Worm (Caenorhabditis elegans) whole organism, L4 larva: ENCODE results near the gene C50B8.4.

Experiments used
- D1046.2 ChIP-seq: fragments of 200-800 bp; sonication (Bioruptor generic); IDR thresholded peaks from 2 replicates; pipeline ENCODE4 v1.3.6; 2022; ENCODE audit warnings: missing genetic modification characterization, missing compliant biosample characterization
- F37D6.2 ChIP-seq: sonication (generic microtip); optimal IDR thresholded peaks from 2 replicates; lab custom pipeline; 2016; ENCODE audit warnings: mild to moderate bottlenecking, missing genetic modification characterization, missing compliant biosample characterization
- T20F7.1 ChIP-seq: fragments of 200-800 bp; sonication (Bioruptor generic); optimal IDR thresholded peaks from 2 replicates; lab custom pipeline; 2018; ENCODE audit warnings: mild to moderate bottlenecking, missing genetic modification characterization, missing compliant biosample characterization
- Y105C5A.15 ChIP-seq: fragments of 200-800 bp; sonication (Bioruptor generic); IDR thresholded peaks from 2 replicates; pipeline ENCODE4 v1.3.6; 2022; ENCODE audit warnings: missing genetic modification characterization, missing compliant biosample characterization
- Y48G9A.11 ChIP-seq: fragments of 200-800 bp; sonication (Bioruptor generic); IDR thresholded peaks from 2 replicates; pipeline ENCODE4 v1.3.6; 2022; ENCODE audit warnings: missing genetic modification reagents, missing genetic modification characterization, missing compliant biosample characterization
- ZK337.2 ChIP-seq: fragments of 200-800 bp; sonication (Bioruptor generic); IDR thresholded peaks from 2 replicates; pipeline ENCODE4 v1.3.6; 2022; ENCODE audit warnings: missing genetic modification reagents, missing genetic modification characterization, missing compliant biosample characterization
- aha-1 ChIP-seq: fragments of 150-350 bp; peaks from one replicate; lab custom pipeline; 2014; ENCODE audit warnings: missing biosample characterization, missing genetic modification characterization
- aly-2 ChIP-seq: sonication (generic microtip); optimal IDR thresholded peaks from 2 replicates; lab custom pipeline; 2018; ENCODE audit warnings: missing biosample characterization, missing genetic modification characterization
- arid-1 ChIP-seq: fragments of 200-800 bp; sonication (Bioruptor generic); conservative IDR thresholded peaks from 2 replicates; pipeline ENCODE4 v1.3.6; 2022; ENCODE audit warnings: missing genetic modification reagents, missing genetic modification characterization, missing compliant biosample characterization
- attf-4 ChIP-seq: sonication (generic microtip); optimal IDR thresholded peaks from 3 replicates; lab custom pipeline; 2017; ENCODE audit warnings: missing biosample characterization, missing genetic modification characterization
- ceh-20 ChIP-seq: fragments of 200-800 bp; sonication (Bioruptor generic); IDR thresholded peaks from 2 replicates; pipeline ENCODE4 v1.3.6; 2022; ENCODE audit warnings: missing genetic modification reagents, missing genetic modification characterization, missing compliant biosample characterization
- ceh-28 ChIP-seq: fragments of 150-350 bp; optimal IDR thresholded peaks from 2 replicates; lab custom pipeline; 2014; ENCODE audit warnings: missing biosample characterization, missing genetic modification reagents, missing genetic modification characterization
- ceh-32 ChIP-seq: sonication (generic microtip); optimal IDR thresholded peaks from 2 replicates; lab custom pipeline; 2016; ENCODE audit warnings: mild to moderate bottlenecking, missing genetic modification characterization, missing compliant biosample characterization; ENCODE audit not compliant: poor library complexity
- ceh-82 ChIP-seq: sonication (generic microtip); optimal IDR thresholded peaks from 2 replicates; lab custom pipeline; 2017; ENCODE audit warnings: missing biosample characterization, missing genetic modification characterization
- daf-16 ChIP-seq, 3 experiments: sonication (generic microtip); optimal IDR thresholded peaks; 2 replicates each; lab custom pipeline; 2016 to 2017; ENCODE audit warnings: missing genetic modification characterization in 3 of 3, missing genetic modification reagents in 3 of 3, mild to moderate bottlenecking in 2 of 3, missing compliant biosample characterization in 2 of 3, missing biosample characterization in 1 of 3, moderate library complexity in 1 of 3
- daf-19 ChIP-seq: fragments of 200-800 bp; sonication (Bioruptor generic); conservative IDR thresholded peaks from 2 replicates; pipeline ENCODE4 v1.3.6; 2022; ENCODE audit warnings: missing genetic modification characterization, missing compliant biosample characterization
- dmd-6 ChIP-seq: fragments of 200-800 bp; sonication (Bioruptor generic); IDR thresholded peaks from 2 replicates; pipeline ENCODE4 v1.3.6; 2022; ENCODE audit warnings: missing genetic modification reagents, missing genetic modification characterization, missing compliant biosample characterization
- dmd-9 ChIP-seq: fragments of 200-800 bp; sonication (Bioruptor generic); IDR thresholded peaks from 2 replicates; pipeline ENCODE4 v1.3.6; 2022; ENCODE audit warnings: missing genetic modification reagents, missing genetic modification characterization, missing compliant biosample characterization
- duxl-1 ChIP-seq: sonication (generic microtip); optimal IDR thresholded peaks from 2 replicates; lab custom pipeline; 2016; ENCODE audit warnings: mild to moderate bottlenecking, missing genetic modification characterization, moderate library complexity, missing compliant biosample characterization; ENCODE audit not compliant: poor library complexity
- dve-1 ChIP-seq: sonication (generic microtip); optimal IDR thresholded peaks from 2 replicates; lab custom pipeline; 2017; ENCODE audit warnings: antibody characterized with exemption, mild to moderate bottlenecking, missing genetic modification characterization, missing compliant biosample characterization; ENCODE audit not compliant: insufficient read depth
- egl-27 ChIP-seq: sonication (generic microtip); optimal IDR thresholded peaks from 3 replicates; lab custom pipeline; 2017; ENCODE audit warnings: missing biosample characterization, missing genetic modification reagents, missing genetic modification characterization
- hlh-11 ChIP-seq: fragments of 200-800 bp; sonication (Bioruptor generic); optimal IDR thresholded peaks from 2 replicates; lab custom pipeline; 2018; ENCODE audit warnings: mild to moderate bottlenecking, missing genetic modification characterization, missing compliant biosample characterization
- hlh-30 ChIP-seq: sonication (generic microtip); optimal IDR thresholded peaks from 2 replicates; lab custom pipeline; 2017; ENCODE audit warnings: antibody characterized with exemption, mild to moderate bottlenecking, missing genetic modification characterization, missing compliant biosample characterization; ENCODE audit not compliant: insufficient read depth
- lin-38 ChIP-seq: fragments of 200-800 bp; sonication (Bioruptor generic); IDR thresholded peaks from 2 replicates; pipeline ENCODE4 v1.3.6; 2022; ENCODE audit warnings: missing genetic modification reagents, missing genetic modification characterization, missing compliant biosample characterization
- lsy-2 ChIP-seq, 2 experiments: fragments of 150-350 bp in 1 of 2; sonication (generic microtip) in 1 of 2; optimal IDR thresholded peaks; 2 replicates each; lab custom pipeline; 2014 to 2017; ENCODE audit warnings: missing biosample characterization in 2 of 2, missing genetic modification characterization in 2 of 2
- madf-9 ChIP-seq: fragments of 200-800 bp; sonication (Bioruptor generic); conservative IDR thresholded peaks from 2 replicates; pipeline ENCODE4 v1.3.6; 2022; ENCODE audit warnings: missing genetic modification reagents, missing genetic modification characterization, missing compliant biosample characterization
- mdt-29 ChIP-seq: fragments of 200-800 bp; sonication (Bioruptor generic); IDR thresholded peaks from 2 replicates; pipeline ENCODE4 v1.3.6; 2022; ENCODE audit warnings: missing genetic modification reagents, missing genetic modification characterization, missing compliant biosample characterization
- mep-1 ChIP-seq: fragments of 150-350 bp; sonication (generic microtip); optimal IDR thresholded peaks from 3 replicates; lab custom pipeline; 2014; ENCODE audit warnings: missing biosample characterization, missing genetic modification characterization
- mxl-3 ChIP-seq: fragments of 200-800 bp; sonication (Bioruptor generic); optimal IDR thresholded peaks from 2 replicates; lab custom pipeline; 2018; ENCODE audit warnings: mild to moderate bottlenecking, missing genetic modification characterization, missing compliant biosample characterization
- nhr-28 ChIP-seq: fragments of 150-350 bp; optimal IDR thresholded peaks from 2 replicates; lab custom pipeline; 2014; ENCODE audit warnings: missing biosample characterization, missing genetic modification characterization
- nhr-6 ChIP-seq: fragments of 150-350 bp; optimal IDR thresholded peaks from 2 replicates; lab custom pipeline; 2014; ENCODE audit warnings: missing biosample characterization, missing genetic modification characterization
- nhr-77 ChIP-seq: fragments of 150-350 bp; optimal IDR thresholded peaks from 2 replicates; lab custom pipeline; 2014; ENCODE audit warnings: missing biosample characterization, missing genetic modification characterization
- pha-4 ChIP-seq, 2 experiments: fragments of 150-350 bp in 1 of 2; fragments of 200-800 bp in 1 of 2; sonication (Bioruptor generic) in 1 of 2; IDR thresholded peaks in 1 of 2; optimal IDR thresholded peaks in 1 of 2; 2 replicates each; pipeline versions ENCODE4 v1.3.6 to Lab custom; 2014 to 2022; ENCODE audit warnings: missing genetic modification characterization in 2 of 2, missing genetic modification reagents in 2 of 2, missing biosample characterization in 1 of 2, missing compliant biosample characterization in 1 of 2
- pqm-1 ChIP-seq: sonication (generic microtip); optimal IDR thresholded peaks from 2 replicates; lab custom pipeline; 2017; ENCODE audit warnings: missing biosample characterization, missing genetic modification characterization
- rbr-2 ChIP-seq: sonication (generic microtip); optimal IDR thresholded peaks from 2 replicates; lab custom pipeline; 2016; ENCODE audit warnings: missing genotype, missing genetic modification characterization, missing compliant biosample characterization
- sdz-12 ChIP-seq: fragments of 200-800 bp; sonication (Bioruptor generic); optimal IDR thresholded peaks from 2 replicates; lab custom pipeline; 2018; ENCODE audit warnings: mild to moderate bottlenecking, missing genetic modification characterization, missing compliant biosample characterization
- skn-1 ChIP-seq: fragments of 150-350 bp; optimal IDR thresholded peaks from 2 replicates; lab custom pipeline; 2014; ENCODE audit warnings: missing biosample characterization, missing genetic modification characterization
- snpc-1.2 ChIP-seq: fragments of 200-800 bp; sonication (Bioruptor generic); IDR thresholded peaks from 2 replicates; pipeline ENCODE4 v1.3.6; 2022; ENCODE audit warnings: missing genetic modification reagents, missing genetic modification characterization, missing compliant biosample characterization
- tra-1 ChIP-seq: fragments of 200-800 bp; sonication (Bioruptor generic); IDR thresholded peaks from 2 replicates; pipeline ENCODE4 v1.3.6; 2022; ENCODE audit warnings: missing genetic modification reagents, missing genetic modification characterization, missing compliant biosample characterization
- unc-130 ChIP-seq: sonication (generic microtip); optimal IDR thresholded peaks from 2 replicates; lab custom pipeline; 2016; ENCODE audit warnings: missing genetic modification reagents, missing genetic modification characterization, missing compliant biosample characterization
- vab-7 ChIP-seq: fragments of 200-800 bp; sonication (Bioruptor generic); IDR thresholded peaks from 2 replicates; pipeline ENCODE4 v1.3.6; 2022; ENCODE audit warnings: missing genetic modification reagents, missing genetic modification characterization, missing compliant biosample characterization
- zag-1 ChIP-seq: fragments of 150-350 bp; optimal IDR thresholded peaks from 2 replicates; lab custom pipeline; 2014; ENCODE audit warnings: missing biosample characterization, missing genetic modification characterization
- ztf-11 ChIP-seq: fragments of 150-350 bp; optimal IDR thresholded peaks from 2 replicates; lab custom pipeline; 2014; ENCODE audit warnings: missing biosample characterization, missing genetic modification characterization

Gene C50B8.4

DNA sequence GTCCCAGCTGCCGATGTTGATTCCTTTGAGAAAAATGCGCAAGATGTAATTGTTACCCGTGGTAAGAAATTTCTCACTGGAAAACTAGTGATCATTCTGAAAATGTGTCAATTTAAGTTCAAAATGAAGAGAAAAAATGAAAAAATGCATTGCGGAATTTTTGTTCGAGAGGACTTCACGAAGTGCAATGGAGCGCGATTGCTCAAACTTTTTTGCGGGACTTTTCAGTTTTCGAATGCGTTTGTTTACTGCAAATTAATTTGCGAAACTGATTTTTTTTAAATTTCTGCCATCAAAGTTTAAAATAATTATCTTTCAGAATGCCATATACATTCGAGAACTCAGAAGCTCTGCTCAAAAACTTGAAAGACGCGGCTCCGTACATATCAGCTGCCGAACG, 3.3 kb upstream of the C50B8.4 start, which contains the start of the genes nuaf-1 and bir-2 (continued):
- peak; percentile 95 for TF ChIP-seq lin-38 (GFP tag; lab: Robert Waterston, UW)
- TF ChIP-seq vab-7 (GFP tag; lab: Robert Waterston, UW), result no peak
- TF ChIP-seq aha-1 (tag; lab: Kevin White, UChicago), result peak; percentile 86
- no peak for TF ChIP-seq duxl-1 (tag; lab: Kevin White, UChicago)
- no peak for TF ChIP-seq pha-4 (GFP tag; IDR thresholded peaks at IDR 0.05; lab: Robert Waterston, UW)
- TF ChIP-seq pha-4 (tag; optimal IDR thresholded peaks at IDR 0.05; lab: Kevin White, UChicago), result no peak
- TF ChIP-seq snpc-1.2, result 0 out of 2 replicates have a peak, but pooled peaks have one; percentile 37
- TF ChIP-seq mep-1 (tag; lab: Kevin White, UChicago), result peak; percentile 53
- TF ChIP-seq attf-4 (tag; lab: Kevin White, UChicago), result no peak
- TF ChIP-seq aly-2, result no peak
- no peak for TF ChIP-seq daf-16 (GFP tag; optimal IDR thresholded peaks at IDR 0.05; lab: Kevin White, UChicago)
- peak; percentile 12 for TF ChIP-seq daf-16 (tag; optimal IDR thresholded peaks at IDR 0.05; lab: Kevin White, UChicago)
- no peak for TF ChIP-seq Y105C5A.15 (GFP tag; lab: Robert Waterston, UW)
- peak; percentile 52 for TF ChIP-seq dve-1 (tag; lab: Kevin White, UChicago)

DNA sequence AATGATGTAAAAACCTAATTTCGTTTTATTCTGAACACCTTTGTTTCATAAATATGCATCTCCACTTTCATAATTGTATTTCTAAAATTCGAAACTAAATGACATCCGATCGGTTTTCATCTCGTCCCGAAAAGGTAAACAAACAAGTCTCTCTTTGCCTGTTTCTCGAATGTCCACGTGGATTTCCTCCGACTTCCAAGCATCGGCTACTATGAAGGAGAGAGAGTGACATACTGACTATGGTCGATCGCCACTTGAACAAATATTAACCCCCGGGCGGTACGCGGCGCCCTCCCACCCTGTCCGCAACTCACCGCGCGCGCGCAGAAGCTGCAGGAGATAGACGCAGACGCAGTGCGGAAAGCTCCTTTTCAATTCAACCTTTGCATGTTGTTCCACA, 4.1 kb downstream of the C50B8.4 start:
- TF ChIP-seq madf-9 (GFP tag; lab: Robert Waterston, UW) (0 out of 2 replicates have a peak, but pooled peaks have one; percentile 28), nhr-6 (tag; lab: Kevin White, UChicago) (peak; percentile 10), ceh-28 (no peak)
- TF ChIP-seq, all 104 proteins: peak for 2

DNA sequence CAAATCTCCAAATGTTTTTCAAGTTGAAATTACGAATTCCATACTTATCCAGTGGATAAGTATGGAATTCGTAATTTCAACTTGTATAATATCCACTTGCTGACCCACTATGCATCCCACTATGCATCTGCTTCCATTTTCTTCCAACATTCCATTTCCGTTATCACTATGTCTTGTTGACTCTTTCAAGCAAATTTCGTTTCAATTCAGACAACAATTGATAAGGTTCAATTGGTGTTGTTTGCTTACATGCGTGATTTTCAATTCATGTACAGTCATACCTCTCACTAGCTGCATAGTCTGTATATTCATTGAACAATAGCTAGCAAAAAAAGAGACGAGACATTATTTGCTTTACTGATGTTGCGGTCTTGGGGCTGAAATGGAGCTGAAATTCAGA, 5.0 kb downstream of the C50B8.4 start:
- TF ChIP-seq nhr-28 (tag; lab: Kevin White, UChicago) (peak; percentile 52), aha-1 (tag; lab: Kevin White, UChicago) (peak; percentile 0), dve-1 (tag; lab: Kevin White, UChicago) (peak; percentile 40), Y48G9A.11 (no peak), egl-27 (tag; lab: Kevin White, UChicago) (no peak), daf-16 (GFP tag; optimal IDR thresholded peaks at IDR 0.05; lab: Kevin White, UChicago) (no peak), daf-16 (tag; optimal IDR thresholded peaks at IDR 0.05; lab: Kevin White, UChicago) (peak; percentile 93), ztf-11 (tag; lab: Kevin White, UChicago) (no peak), tra-1 (GFP tag; lab: Robert Waterston, UW) (no peak), dmd-9 (GFP tag; lab: Robert Waterston, UW) (no peak), madf-9 (GFP tag; lab: Robert Waterston, UW) (no peak), lsy-2 (tag; optimal IDR thresholded peaks at IDR 0.05; lab: Kevin White, UChicago) (no peak), nhr-6 (tag; lab: Kevin White, UChicago) (peak; percentile 36), arid-1 (GFP tag; lab: Robert Waterston, UW) (no peak), unc-130 (GFP tag; lab: Kevin White, UChicago) (no peak), hlh-30 (tag; lab: Kevin White, UChicago) (peak; percentile 31), ceh-32 (tag; lab: Kevin White, UChicago) (no peak), pqm-1 (tag; lab: Kevin White, UChicago) (peak; percentile 66), hlh-11 (tag; lab: Kevin White, UChicago) (peak; percentile 34), sdz-12 (no peak), dmd-6 (GFP tag; lab: Robert Waterston, UW) (0 out of 2 replicates have a peak, but pooled peaks have one; percentile 24)
- TF ChIP-seq, all 104 proteins: peak for 9

DNA sequence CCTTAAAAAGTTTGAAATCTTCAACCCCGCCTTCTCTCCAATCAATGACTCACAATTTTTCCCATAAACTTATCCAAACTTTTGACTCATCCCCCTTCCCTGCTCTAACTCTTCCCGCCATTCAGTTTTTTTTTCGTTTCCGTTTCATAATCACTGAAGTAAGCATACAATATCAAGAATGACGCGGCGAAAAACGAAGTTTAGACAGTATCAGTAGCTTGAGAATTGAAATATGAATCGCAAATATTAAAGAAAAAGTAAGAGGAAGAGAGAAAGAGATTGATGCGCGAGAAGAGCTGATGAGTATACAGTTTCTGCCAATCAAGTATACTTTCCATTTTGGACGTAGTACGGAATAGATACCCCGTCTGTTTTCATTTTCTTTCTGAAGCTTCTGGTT, 5.7 kb downstream of the C50B8.4 start:
- TF ChIP-seq dmd-6 (GFP tag; lab: Robert Waterston, UW), result peak; percentile 64; the same call in 1 of the 2 replicates
- no peak for TF ChIP-seq F37D6.2
- TF ChIP-seq ceh-82, result no peak
- no peak for TF ChIP-seq rbr-2 (tag; lab: Kevin White, UChicago)
- TF ChIP-seq ceh-28, result no peak
- TF ChIP-seq madf-9 (GFP tag; lab: Robert Waterston, UW), result no peak
- TF ChIP-seq D1046.2 (GFP tag; lab: Robert Waterston, UW), result no peak
- TF ChIP-seq skn-1 (tag; lab: Kevin White, UChicago), result no peak
- no peak for TF ChIP-seq pha-4 (GFP tag; IDR thresholded peaks at IDR 0.05; lab: Robert Waterston, UW)
- no peak for TF ChIP-seq pha-4 (tag; optimal IDR thresholded peaks at IDR 0.05; lab: Kevin White, UChicago)
- no peak for TF ChIP-seq nhr-77 (tag; lab: Kevin White, UChicago)
- TF ChIP-seq ceh-20 (GFP tag; lab: Robert Waterston, UW), result no peak
- TF ChIP-seq T20F7.1, result no peak
- TF ChIP-seq mxl-3 (GFP tag; lab: Kevin White, UChicago), result no peak
- TF ChIP-seq mdt-29 (GFP tag; lab: Robert Waterston, UW), result no peak
- peak; percentile 18 for TF ChIP-seq nhr-28 (tag; lab: Kevin White, UChicago)
- TF ChIP-seq ZK337.2, result no peak
- TF ChIP-seq zag-1 (tag; lab: Kevin White, UChicago), result no peak
- no peak for TF ChIP-seq nhr-6 (tag; lab: Kevin White, UChicago)
- TF ChIP-seq dve-1 (tag; lab: Kevin White, UChicago), result no peak
- no peak for TF ChIP-seq daf-19
